Worm (Caenorhabditis elegans): ENCODE results near the gene C01F1.6.

ce11 chrII:4297259-4297658 lies 9.2 kb upstream of the C01F1.6 start:
- TF ChIP-seq skn-1 (tag; optimal IDR thresholded peaks at IDR 0.05): no peak
- TF ChIP-seq snpc-4 (tag; optimal IDR thresholded peaks at IDR 0.05): no peak
- no peak for TF ChIP-seq R02D3.7 (tag; optimal IDR thresholded peaks at IDR 0.05)
- no peak for TF ChIP-seq nhr-77 (tag; optimal IDR thresholded peaks at IDR 0.05)
- TF ChIP-seq ama-1 (optimal IDR thresholded peaks at IDR 0.05): no peak
- TF ChIP-seq zag-1 (tag; optimal IDR thresholded peaks at IDR 0.05): no peak

Data from whole organism, L2 larva.